Worm (Caenorhabditis elegans) whole organism, mixed stage, embryonic: ENCODE data around the gene nspd-3.

ENCODE experiments used
- bed-3 ChIP-seq: fragments of 200-800 bp; sonication (Bioruptor generic); optimal IDR thresholded peaks from 3 replicates; lab custom pipeline; 2018; ENCODE audit warnings: mild to moderate bottlenecking, missing genetic modification characterization, moderate library complexity, missing compliant biosample characterization
- blmp-1 ChIP-seq: fragments of 150-350 bp; optimal IDR thresholded peaks from 2 replicates; lab custom pipeline; 2014; ENCODE audit warnings: missing biosample characterization, missing genetic modification characterization
- ceh-39 ChIP-seq: fragments of 150-350 bp; optimal IDR thresholded peaks from 2 replicates; lab custom pipeline; 2014; ENCODE audit warnings: missing biosample characterization, missing genetic modification characterization
- ceh-43 ChIP-seq: fragments of 200-800 bp; sonication (Bioruptor generic); optimal IDR thresholded peaks from 2 replicates; lab custom pipeline; 2018; ENCODE audit warnings: mild to moderate bottlenecking, missing genetic modification characterization, moderate library complexity, missing compliant biosample characterization
- ceh-83 ChIP-seq: fragments of 200-800 bp; sonication (Bioruptor generic); optimal IDR thresholded peaks from 2 replicates; lab custom pipeline; 2018; ENCODE audit warnings: mild to moderate bottlenecking, missing genetic modification characterization, missing compliant biosample characterization
- ces-1 ChIP-seq: fragments of 150-350 bp; optimal IDR thresholded peaks from 2 replicates; lab custom pipeline; 2014; ENCODE audit warnings: missing biosample characterization, missing genetic modification reagents, missing genetic modification characterization
- cnd-1 ChIP-seq: fragments of 200-800 bp; sonication (Bioruptor generic); optimal IDR thresholded peaks from 2 replicates; lab custom pipeline; 2018; ENCODE audit warnings: mild to moderate bottlenecking, missing genetic modification characterization, missing compliant biosample characterization
- drap-1 ChIP-seq: fragments of 200-800 bp; sonication (Bioruptor generic); optimal IDR thresholded peaks from 3 replicates; lab custom pipeline; 2018; ENCODE audit warnings: mild to moderate bottlenecking, missing genetic modification characterization, missing compliant biosample characterization
- elt-1 ChIP-seq: sonication (generic microtip); optimal IDR thresholded peaks from 2 replicates; lab custom pipeline; 2017; ENCODE audit warnings: missing genetic modification characterization, mild to moderate bottlenecking, missing compliant biosample characterization, antibody characterized with exemption, moderate library complexity, borderline replicate concordance; ENCODE audit not compliant: insufficient read depth
- elt-3 ChIP-seq: fragments of 150-350 bp; optimal IDR thresholded peaks from 2 replicates; lab custom pipeline; 2014; ENCODE audit warnings: missing biosample characterization, missing genetic modification characterization
- ham-2 ChIP-seq: fragments of 200-800 bp; sonication (Bioruptor generic); optimal IDR thresholded peaks from 2 replicates; lab custom pipeline; 2018; ENCODE audit warnings: mild to moderate bottlenecking, missing genetic modification characterization, missing compliant biosample characterization
- hlh-1 ChIP-seq: fragments of 150-350 bp; optimal IDR thresholded peaks from 2 replicates; lab custom pipeline; 2014; ENCODE audit warnings: missing biosample characterization, missing genetic modification reagents, missing genetic modification characterization
- lin-13 ChIP-seq: fragments of 150-350 bp; optimal IDR thresholded peaks from 2 replicates; lab custom pipeline; 2014; ENCODE audit warnings: missing biosample characterization, missing genetic modification characterization
- lin-32 ChIP-seq: fragments of 200-800 bp; sonication (Bioruptor generic); optimal IDR thresholded peaks from 2 replicates; lab custom pipeline; 2018; ENCODE audit warnings: mild to moderate bottlenecking, missing genetic modification characterization, missing compliant biosample characterization
- lsy-2 ChIP-seq: fragments of 150-350 bp; optimal IDR thresholded peaks from 2 replicates; lab custom pipeline; 2014; ENCODE audit warnings: missing biosample characterization, missing genetic modification characterization
- mab-5 ChIP-seq: fragments of 150-350 bp; optimal IDR thresholded peaks from 2 replicates; lab custom pipeline; 2014; ENCODE audit warnings: missing biosample characterization, missing genetic modification characterization
- mep-1 ChIP-seq: fragments of 150-350 bp; optimal IDR thresholded peaks from 2 replicates; lab custom pipeline; 2017; ENCODE audit warnings: missing biosample characterization, missing genetic modification reagents, missing genetic modification characterization, inconsistent platforms
- mls-2 ChIP-seq: sonication (generic microtip); optimal IDR thresholded peaks from 2 replicates; lab custom pipeline; 2016; ENCODE audit warnings: mild to moderate bottlenecking, missing genetic modification characterization, moderate library complexity, missing compliant biosample characterization
- nhr-2 ChIP-seq: fragments of 150-350 bp; optimal IDR thresholded peaks from 2 replicates; lab custom pipeline; 2014; ENCODE audit warnings: missing biosample characterization, missing genetic modification characterization
- nhr-237 ChIP-seq: fragments of 150-350 bp; optimal IDR thresholded peaks from 2 replicates; lab custom pipeline; 2014; ENCODE audit warnings: missing biosample characterization, missing genetic modification characterization
- nhr-76 ChIP-seq: sonication (generic microtip); optimal IDR thresholded peaks from 2 replicates; lab custom pipeline; 2017; ENCODE audit warnings: missing biosample characterization, missing genetic modification characterization
- pha-4 ChIP-seq: fragments of 150-350 bp; optimal IDR thresholded peaks from 2 replicates; lab custom pipeline; 2018; ENCODE audit warnings: missing biosample characterization, missing genetic modification reagents, missing genetic modification characterization
- sem-2 ChIP-seq: fragments of 200-800 bp; sonication (Bioruptor generic); optimal IDR thresholded peaks from 2 replicates; lab custom pipeline; 2018; ENCODE audit warnings: mild to moderate bottlenecking, missing genetic modification characterization, missing compliant biosample characterization
- snpc-4 ChIP-seq: fragments of 150-350 bp; optimal IDR thresholded peaks from 2 replicates; lab custom pipeline; 2014; ENCODE audit warnings: missing biosample characterization, missing genetic modification characterization
- sptf-1 ChIP-seq: sonication (generic microtip); optimal IDR thresholded peaks from 2 replicates; lab custom pipeline; 2017; ENCODE audit warnings: mild to moderate bottlenecking, missing genetic modification characterization, moderate library complexity, missing compliant biosample characterization
- tbx-8 ChIP-seq: fragments of 200-800 bp; sonication (Bioruptor generic); optimal IDR thresholded peaks from 2 replicates; lab custom pipeline; 2018; ENCODE audit warnings: mild to moderate bottlenecking, missing genetic modification characterization, moderate library complexity, missing compliant biosample characterization
- unc-120 ChIP-seq: sonication (generic microtip); optimal IDR thresholded peaks from 2 replicates; lab custom pipeline; 2017; ENCODE audit warnings: missing genetic modification characterization, missing compliant biosample characterization; ENCODE audit not compliant: poor library complexity, severe bottlenecking
- unc-39 ChIP-seq: fragments of 150-350 bp; optimal IDR thresholded peaks from 2 replicates; lab custom pipeline; 2014; ENCODE audit warnings: missing biosample characterization, missing genetic modification characterization
- unc-62 ChIP-seq: fragments of 150-350 bp; optimal IDR thresholded peaks from 2 replicates; lab custom pipeline; 2014; ENCODE audit warnings: missing biosample characterization, missing genetic modification reagents, missing genetic modification characterization
- zip-8 ChIP-seq: fragments of 150-350 bp; optimal IDR thresholded peaks from 2 replicates; lab custom pipeline; 2014; ENCODE audit warnings: missing biosample characterization, missing genetic modification characterization
- ztf-11 ChIP-seq: fragments of 150-350 bp; optimal IDR thresholded peaks from 2 replicates; lab custom pipeline; 2014; ENCODE audit warnings: missing biosample characterization, missing genetic modification characterization

nspd-3 gene

DNA sequence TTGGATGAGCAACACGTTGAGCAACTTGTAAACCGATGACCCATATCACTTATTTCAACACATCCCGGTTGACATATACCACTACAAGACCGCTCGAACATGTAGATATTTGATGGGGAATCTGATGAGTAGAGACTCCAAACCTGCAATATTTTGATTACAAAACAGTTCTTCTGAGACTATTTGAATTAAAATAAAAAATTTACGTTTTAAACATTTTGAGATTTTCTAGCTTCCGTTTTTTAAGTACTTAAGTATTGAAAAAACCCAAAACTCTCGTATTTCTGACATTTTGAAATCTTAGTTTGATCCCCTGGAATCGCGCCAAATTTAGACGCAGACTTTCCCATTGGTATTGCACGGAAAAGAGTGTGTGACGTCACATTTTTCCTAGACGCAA is 5.6 kb downstream of the nspd-3 start, which contains the start of gene C24D10.49:
C24D10.49 (minus strand) TSS at position 101 of the 400 bp plus-strand sequence.
- TF ChIP-seq ceh-39 (tag; lab: Kevin White, UChicago): no peak
- peak; percentile 58 for TF ChIP-seq zip-8 (tag; lab: Kevin White, UChicago)
- TF ChIP-seq unc-62 (GFP tag; lab: Kevin White, UChicago): no peak

DNA sequence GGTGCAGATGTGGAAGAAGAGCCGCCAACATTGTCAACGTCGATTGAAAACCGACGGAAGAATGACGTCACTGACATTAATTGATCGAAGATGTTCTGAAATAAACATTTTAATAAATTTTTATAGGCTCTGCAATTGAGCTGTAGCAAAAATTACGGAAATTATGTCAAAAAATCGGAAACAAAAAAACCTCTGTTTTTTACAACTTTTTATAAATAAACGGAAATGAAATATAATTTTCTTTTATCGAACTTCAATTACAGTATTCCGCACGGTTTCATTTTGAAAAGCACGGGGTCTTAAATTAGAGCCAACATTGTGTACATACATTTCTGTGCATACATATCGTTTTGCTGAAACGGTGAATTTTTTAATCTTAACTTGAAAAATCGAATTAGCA is 10.4 kb downstream of the nspd-3 start, which contains the start of gene soc-2:
soc-2 (minus strand) TSS at position 101 of the 400 bp plus-strand sequence.
- TF ChIP-seq nhr-2 (no peak), unc-120 (tag; lab: Kevin White, UChicago) (no peak), lin-13 (tag; lab: Kevin White, UChicago) (no peak), hlh-1 (tag; lab: Kevin White, UChicago) (no peak), sem-2 (no peak), cnd-1 (tag; lab: Kevin White, UChicago) (no peak), snpc-4 (tag; lab: Kevin White, UChicago) (no peak), ceh-83 (GFP tag; lab: Kevin White, UChicago) (no peak), ham-2 (GFP tag; lab: Kevin White, UChicago) (no peak), ceh-39 (tag; lab: Kevin White, UChicago) (no peak), mls-2 (no peak), bed-3 (no peak), mep-1 (tag; lab: Kevin White, UChicago) (no peak), drap-1 (GFP tag; lab: Kevin White, UChicago) (no peak), ces-1 (GFP tag; lab: Kevin White, UChicago) (no peak), elt-3 (no peak), lsy-2 (tag; lab: Kevin White, UChicago) (no peak), unc-39 (no peak), elt-1 (no peak)

- no peak for TF ChIP-seq drap-1 (GFP tag; lab: Kevin White, UChicago)
- no peak for TF ChIP-seq nhr-2
- TF ChIP-seq mep-1 (tag; lab: Kevin White, UChicago): no peak
- TF ChIP-seq ztf-11: no peak
- TF ChIP-seq snpc-4 (tag; lab: Kevin White, UChicago): no peak
Measured at ce11 chrIV:5149793-5150192, 13.0 kb downstream of the nspd-3 start, which contains the start of gene C24D10.5. Gene C24D10.5 (plus strand): TSS chrIV:5150093.

DNA sequence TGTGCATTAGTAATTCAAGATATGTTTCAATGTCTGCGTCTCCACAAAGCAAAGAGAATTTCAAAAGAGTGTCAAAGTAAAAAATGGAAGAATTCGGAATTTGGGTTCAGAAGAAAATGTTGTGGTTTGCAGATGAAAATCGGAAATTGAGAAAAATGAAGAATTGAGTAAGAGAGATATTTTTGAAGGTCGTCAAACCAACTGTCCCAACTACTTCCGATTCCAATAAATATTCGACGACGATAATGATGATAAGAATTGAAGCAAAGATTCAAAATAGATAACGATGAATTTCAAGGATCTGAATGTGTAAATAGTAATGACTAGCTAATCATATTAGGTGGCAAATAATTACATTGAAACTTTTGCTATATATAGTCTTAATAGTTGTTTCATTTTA is 22.9 kb downstream of the nspd-3 start:
- TF ChIP-seq ceh-43 (no peak), sptf-1 (tag; lab: Kevin White, UChicago) (no peak), snpc-4 (tag; lab: Kevin White, UChicago) (no peak), unc-39 (no peak), mep-1 (tag; lab: Kevin White, UChicago) (no peak), unc-62 (GFP tag; lab: Kevin White, UChicago) (no peak), mab-5 (tag; lab: Kevin White, UChicago) (no peak), nhr-237 (no peak), nhr-76 (tag; lab: Kevin White, UChicago) (no peak), ceh-83 (GFP tag; lab: Kevin White, UChicago) (no peak), pha-4 (tag; lab: Kevin White, UChicago) (no peak), unc-120 (tag; lab: Kevin White, UChicago) (no peak), ces-1 (GFP tag; lab: Kevin White, UChicago) (no peak), lin-13 (tag; lab: Kevin White, UChicago) (no peak), cnd-1 (tag; lab: Kevin White, UChicago) (no peak), ztf-11 (no peak), tbx-8 (GFP tag; lab: Kevin White, UChicago) (no peak), blmp-1 (no peak), elt-3 (no peak), lin-32 (GFP tag; lab: Kevin White, UChicago) (no peak)
- TF ChIP-seq, all 35 proteins: peak for 0

- no peak for TF ChIP-seq snpc-4 (tag; lab: Kevin White, UChicago)
- peak; percentile 44 for TF ChIP-seq ces-1 (GFP tag; lab: Kevin White, UChicago)
Measured at ce11 chrIV:5139189-5139588, 23.7 kb downstream of the nspd-3 start.
